Fruit fly (Drosophila melanogaster) whole organism, pupa: Measurements from ENCODE around the gene CDase.

ENCODE experiments used
- CG10348 ChIP-seq: fragments of 200-800 bp; sonication (Bioruptor generic); IDR thresholded peaks from 2 replicates; pipeline ENCODE4 v1.3.6; 2022; ENCODE audit warnings: missing biosample characterization, missing genetic modification characterization
- CG12605 ChIP-seq: fragments of 200-800 bp; sonication (Bioruptor generic); IDR thresholded peaks from 2 replicates; pipeline ENCODE4 v1.3.6; 2022; ENCODE audit warnings: missing biosample characterization, missing genetic modification characterization
- CG13204 ChIP-seq: fragments of 200-800 bp; sonication (Bioruptor generic); optimal IDR thresholded peaks from 2 replicates; lab custom pipeline; 2018; ENCODE audit warnings: missing biosample characterization, mild to moderate bottlenecking, missing genetic modification characterization, moderate library complexity
- CG14655 ChIP-seq: fragments of 200-800 bp; sonication (Bioruptor generic); optimal IDR thresholded peaks from 3 replicates; lab custom pipeline; 2017; ENCODE audit warnings: mild to moderate bottlenecking, missing biosample characterization, missing genetic modification reagents, missing genetic modification characterization
- CG15710 ChIP-seq: fragments of 200-800 bp; sonication (Bioruptor generic); optimal IDR thresholded peaks from 2 replicates; lab custom pipeline; 2018; ENCODE audit warnings: missing biosample characterization, mild to moderate bottlenecking, missing genetic modification characterization, moderate library complexity
- CG17806 ChIP-seq: fragments of 200-800 bp; sonication (Bioruptor generic); optimal IDR thresholded peaks from 2 replicates; lab custom pipeline; 2018; ENCODE audit warnings: missing biosample characterization, mild to moderate bottlenecking, missing genetic modification characterization, moderate library complexity
- CG32121 ChIP-seq: fragments of 200-800 bp; sonication (Bioruptor generic); IDR thresholded peaks from 2 replicates; pipeline ENCODE4 v1.3.6; 2022; ENCODE audit warnings: missing biosample characterization, missing genetic modification characterization
- CG34367 ChIP-seq: fragments of 200-800 bp; sonication (Bioruptor generic); optimal IDR thresholded peaks from 2 replicates; lab custom pipeline; 2018; ENCODE audit warnings: missing biosample characterization, mild to moderate bottlenecking, missing genetic modification characterization
- CG4496 ChIP-seq: fragments of 200-800 bp; sonication (Bioruptor generic); IDR thresholded peaks from 3 replicates; pipeline ENCODE4 v1.3.6; 2022; ENCODE audit warnings: missing biosample characterization, missing genetic modification characterization
- CG8159 ChIP-seq: fragments of 200-800 bp; sonication (Bioruptor generic); optimal IDR thresholded peaks from 3 replicates; lab custom pipeline; 2018; ENCODE audit warnings: missing biosample characterization, mild to moderate bottlenecking, missing genetic modification characterization, moderate library complexity
- CG8301 ChIP-seq: fragments of 200-800 bp; sonication (Bioruptor generic); optimal IDR thresholded peaks from 2 replicates; lab custom pipeline; 2018; ENCODE audit warnings: missing biosample characterization, mild to moderate bottlenecking, missing genetic modification characterization
- CG9948 ChIP-seq: fragments of 200-800 bp; sonication (Bioruptor generic); optimal IDR thresholded peaks from 2 replicates; lab custom pipeline; 2018; ENCODE audit warnings: missing biosample characterization, mild to moderate bottlenecking, missing genetic modification characterization, moderate library complexity
- D1 ChIP-seq: fragments of 200-800 bp; sonication (Bioruptor generic); optimal IDR thresholded peaks from 2 replicates; lab custom pipeline; 2018; ENCODE audit warnings: missing biosample characterization, mild to moderate bottlenecking, missing genetic modification characterization, moderate library complexity
- EcR ChIP-seq: fragments of 200-800 bp; sonication (Bioruptor generic); optimal IDR thresholded peaks from 3 replicates; lab custom pipeline; 2019; ENCODE audit warnings: missing biosample characterization, missing genetic modification characterization, mild to moderate bottlenecking, moderate library complexity, missing genetic modification reagents
- Ets98B ChIP-seq: fragments of 200-800 bp; sonication (Bioruptor generic); IDR thresholded peaks from 2 replicates; pipeline ENCODE4 v1.3.6; 2022; ENCODE audit warnings: missing biosample characterization, missing genetic modification characterization
- Pif1A ChIP-seq: fragments of 200-800 bp; sonication (Bioruptor generic); optimal IDR thresholded peaks from 3 replicates; lab custom pipeline; 2016; ENCODE audit warnings: missing biosample characterization, missing genetic modification characterization
- Pif1B ChIP-seq: fragments of 200-800 bp; sonication (Bioruptor generic); optimal IDR thresholded peaks from 3 replicates; lab custom pipeline; 2016; ENCODE audit warnings: missing biosample characterization, missing genetic modification characterization
- Snoo ChIP-seq: fragments of 200-800 bp; sonication (Bioruptor generic); optimal IDR thresholded peaks from 3 replicates; lab custom pipeline; 2017; ENCODE audit warnings: missing biosample characterization, mild to moderate bottlenecking, missing genetic modification characterization, inconsistent platforms
- fd96Ca ChIP-seq: fragments of 200-800 bp; sonication (Bioruptor generic); IDR thresholded peaks from 3 replicates; pipeline ENCODE4 v1.3.6; 2022; ENCODE audit warnings: missing biosample characterization, missing genetic modification characterization
- gl ChIP-seq: fragments of 200-800 bp; sonication (Bioruptor generic); optimal IDR thresholded peaks from 2 replicates; lab custom pipeline; 2018; ENCODE audit warnings: missing biosample characterization, mild to moderate bottlenecking, missing genetic modification characterization
- rn ChIP-seq: fragments of 200-800 bp; sonication (Bioruptor generic); IDR thresholded peaks from 2 replicates; pipeline ENCODE4 v1.3.6; 2022; ENCODE audit warnings: missing biosample characterization, missing genetic modification characterization

CDase gene

DNA sequence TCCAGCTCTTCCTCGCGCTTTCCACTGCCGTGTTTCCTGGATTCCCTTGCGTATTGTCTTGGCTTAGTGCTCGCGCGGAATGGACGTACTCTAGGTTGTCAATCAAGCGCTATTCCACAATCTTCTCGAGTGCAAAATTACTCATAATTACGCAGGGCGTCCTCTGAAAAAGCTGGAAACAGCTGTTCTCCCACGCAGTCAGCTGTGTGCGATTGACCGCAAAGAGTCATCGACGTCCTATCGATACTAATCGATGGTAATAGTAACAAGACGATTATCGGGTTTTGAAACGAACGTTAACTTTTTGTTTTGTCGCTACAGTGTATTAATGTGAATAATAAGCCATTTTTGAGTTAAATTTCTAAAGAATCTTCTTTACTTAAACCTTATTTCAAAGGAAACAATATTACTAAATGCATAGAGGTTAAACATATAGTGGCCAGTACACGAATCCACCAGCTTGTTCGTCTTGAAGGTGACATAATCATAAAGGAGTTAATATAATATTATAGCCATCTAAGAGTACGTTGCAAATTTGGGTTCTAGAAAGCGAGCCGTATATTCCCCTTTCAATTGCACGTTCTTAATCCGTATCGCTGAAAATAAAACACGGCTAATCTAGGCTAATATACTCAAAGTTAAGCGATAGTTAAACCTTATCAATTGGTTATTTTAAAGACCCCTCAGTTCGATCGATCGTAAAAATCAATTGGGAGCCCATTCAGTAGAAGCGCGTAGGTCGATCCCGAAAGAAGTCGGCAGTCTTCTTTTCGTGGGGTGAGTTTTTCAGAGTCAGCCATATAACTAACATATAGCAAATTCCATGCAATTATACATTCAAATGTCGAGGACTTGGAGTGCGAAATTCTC, at the start of gene CDase, which contains the start of gene CG2224:
CDase (plus strand) TSS at position 456 of the 870 bp plus-strand sequence.
CG2224 (minus strand) TSS at position 235 of the 870 bp plus-strand sequence.
- TF ChIP-seq CG12605 (no peak), CG15710 (tag; lab: Kevin White, UChicago) (no peak), Pif1A (GFP tag; lab: Kevin White, UChicago) (no peak), Pif1B (GFP tag; lab: Kevin White, UChicago) (no peak), CG9948 (no peak), Ets98B (GFP tag; lab: Robert Waterston, UW) (no peak), CG17806 (no peak), EcR (GFP tag; lab: Kevin White, UChicago) (no peak), CG4496 (no peak), CG8159 (tag; lab: Kevin White, UChicago) (no peak), Snoo (tag; lab: Kevin White, UChicago) (no peak), CG34367 (tag; lab: Kevin White, UChicago) (no peak), rn (GFP tag; lab: Robert Waterston, UW) (no peak), CG13204 (GFP tag; lab: Kevin White, UChicago) (no peak), CG14655 (GFP tag; lab: Kevin White, UChicago) (no peak), gl (tag; lab: Kevin White, UChicago) (no peak), CG10348 (no peak)

DNA sequence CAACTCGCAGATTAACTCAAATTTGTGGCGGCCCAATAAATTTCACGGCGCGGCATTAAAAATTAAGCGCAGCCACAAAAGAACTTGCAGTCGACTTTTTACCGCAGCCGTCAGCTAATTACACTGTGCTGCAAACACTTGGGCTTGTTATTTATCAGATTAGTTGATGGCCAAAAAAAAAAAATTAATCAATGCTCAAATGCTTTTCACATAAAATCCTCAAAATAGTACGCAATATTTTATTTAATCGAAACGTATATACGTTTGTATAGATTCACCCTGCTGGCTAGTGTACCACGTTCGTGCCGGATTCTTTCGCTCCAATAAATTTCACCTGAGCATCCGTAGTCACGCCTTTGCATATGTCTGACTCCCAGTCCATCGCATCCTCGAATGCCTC, 45.5 kb upstream of the CDase start:
- TF ChIP-seq gl (tag; lab: Kevin White, UChicago) (no peak), Pif1A (GFP tag; lab: Kevin White, UChicago) (peak; percentile 41), Ets98B (GFP tag; lab: Robert Waterston, UW) (no peak), CG32121 (GFP tag; lab: Robert Waterston, UW) (no peak), D1 (tag; lab: Kevin White, UChicago) (no peak), CG17806 (no peak), CG15710 (tag; lab: Kevin White, UChicago) (peak; percentile 33), CG10348 (no peak), CG34367 (tag; lab: Kevin White, UChicago) (no peak), CG4496 (no peak; the same call in 2 of the 3 replicates), CG9948 (peak; percentile 36), EcR (GFP tag; lab: Kevin White, UChicago) (no peak), CG13204 (GFP tag; lab: Kevin White, UChicago) (no peak), CG8159 (tag; lab: Kevin White, UChicago) (peak; percentile 52), CG12605 (peak; percentile 49; the same call in 1 of the 2 replicates), fd96Ca (GFP tag; lab: Robert Waterston, UW) (peak; percentile 47; the same call in 2 of the 3 replicates), CG14655 (GFP tag; lab: Kevin White, UChicago) (peak; percentile 26), Pif1B (GFP tag; lab: Kevin White, UChicago) (peak; percentile 13), rn (GFP tag; lab: Robert Waterston, UW) (no peak), Snoo (tag; lab: Kevin White, UChicago) (peak; percentile 48), CG8301 (tag; lab: Kevin White, UChicago) (no peak)

dm6 chr3R:30416765-30417274, 42.5 kb upstream of the CDase start:
- TF ChIP-seq Pif1B (GFP tag; lab: Kevin White, UChicago) (no peak), CG8159 (tag; lab: Kevin White, UChicago) (no peak)

- TF ChIP-seq fd96Ca (GFP tag; lab: Robert Waterston, UW) (no peak), Ets98B (GFP tag; lab: Robert Waterston, UW) (no peak), CG12605 (no peak)
- TF ChIP-seq, all 21 proteins: peak for 0
These were observed 40.1 kb upstream of the CDase start for dm6 chr3R:30419216-30419615.

- TF ChIP-seq CG32121 (GFP tag; lab: Robert Waterston, UW) (no peak), CG10348 (no peak), Pif1A (GFP tag; lab: Kevin White, UChicago) (no peak), EcR (GFP tag; lab: Kevin White, UChicago) (no peak), CG17806 (no peak), Ets98B (GFP tag; lab: Robert Waterston, UW) (no peak), CG13204 (GFP tag; lab: Kevin White, UChicago) (no peak), CG9948 (no peak), Pif1B (GFP tag; lab: Kevin White, UChicago) (no peak)
These were observed 36.5 kb upstream of the CDase start, which contains the start of the genes CG2217 and CG42740 for dm6 chr3R:30422871-30423270. CG2217 (minus strand) TSS chr3R:30422971. CG42740 (minus strand) TSS chr3R:30422971.

dm6 chr3R:30423695-30424094, 35.6 kb upstream of the CDase start, which contains the start of the genes CG15535 and mRpS18C:
CG15535 (minus strand) TSS chr3R:30423929.
mRpS18C (plus strand) TSS chr3R:30423974.
- TF ChIP-seq rn (GFP tag; lab: Robert Waterston, UW): no peak
